Fruit fly (Drosophila melanogaster) whole organism: ENCODE data around the gene CG9737.

Experiments
- EcR ChIP-seq, 2 experiments: fragments of >200 bp; optimal IDR thresholded peaks; 2 replicates each; lab custom pipeline; 2017; ENCODE audit warnings: missing biosample characterization in 2 of 2, missing genetic modification characterization in 2 of 2, missing genetic modification reagents in 2 of 2
- psq ChIP-seq: fragments of >200 bp; optimal IDR thresholded peaks from 2 replicates; lab custom pipeline; 2017
- usp ChIP-seq: fragments of >200 bp; optimal IDR thresholded peaks from 2 replicates; lab custom pipeline; 2017; ENCODE audit warnings: missing biosample characterization, missing genetic modification characterization, mixed read lengths

DNA sequence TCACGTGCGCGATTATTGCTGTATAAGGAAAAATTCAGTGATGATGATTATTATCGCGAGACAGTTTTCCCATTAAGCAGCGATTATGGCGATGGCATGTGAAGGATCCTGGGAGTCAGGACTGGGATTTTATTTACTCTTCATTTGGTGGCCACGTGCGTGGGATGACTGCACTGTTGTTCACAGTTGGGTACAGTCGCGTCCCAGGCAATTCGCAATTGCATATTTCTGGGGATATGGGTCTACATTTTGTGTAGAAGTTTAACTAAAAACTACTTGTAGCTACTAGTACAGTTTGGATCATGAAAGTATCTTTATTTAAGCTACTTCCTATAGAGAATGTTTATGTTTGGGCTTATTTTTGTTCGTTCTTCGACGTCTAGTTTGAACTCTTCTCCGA, 6.1 kb downstream of the CG9737 start:
- no peak for TF ChIP-seq usp (GFP tag; lab: Kevin White, UChicago)
- no peak for TF ChIP-seq psq
- TF ChIP-seq EcR (GFP tag; optimal IDR thresholded peaks at IDR 0.05; lab: Kevin White, UChicago), result no peak
